Worm (Caenorhabditis elegans) whole organism, young adult: Measurements from ENCODE around the gene W05E10.2.

Experiments
- Y79H2A.3 ChIP-seq: fragments of 200-800 bp; sonication (Bioruptor generic); conservative IDR thresholded peaks from 2 replicates; pipeline ENCODE4 v1.3.6; 2022; ENCODE audit warnings: missing genetic modification reagents, missing genetic modification characterization, missing compliant biosample characterization
- ceh-58 ChIP-seq: fragments of 200-800 bp; sonication (Bioruptor generic); IDR thresholded peaks from 2 replicates; pipeline ENCODE4 v1.3.6; 2022; ENCODE audit warnings: missing genetic modification characterization, missing compliant biosample characterization
- ceh-79 ChIP-seq: sonication (generic microtip); optimal IDR thresholded peaks from 2 replicates; lab custom pipeline; 2017; ENCODE audit warnings: mild to moderate bottlenecking, missing genetic modification characterization, missing compliant biosample characterization
- him-1 ChIP-seq: sonication (generic microtip); optimal IDR thresholded peaks from 2 replicates; lab custom pipeline; 2016; ENCODE audit warnings: missing genotype, missing genetic modification reagents, missing genetic modification characterization, missing compliant biosample characterization
- hmg-20 ChIP-seq: fragments of 200-800 bp; sonication (Bioruptor generic); IDR thresholded peaks from 2 replicates; pipeline ENCODE4 v1.3.6; 2022; ENCODE audit warnings: missing genetic modification reagents, missing genetic modification characterization, missing compliant biosample characterization
- hsf-1 ChIP-seq: fragments of 200-800 bp; sonication (Bioruptor generic); IDR thresholded peaks from 2 replicates; pipeline ENCODE4 v1.3.6; 2022; ENCODE audit warnings: missing genetic modification reagents, missing genetic modification characterization, missing compliant biosample characterization
- madf-8 ChIP-seq: fragments of 200-800 bp; sonication (Bioruptor generic); conservative IDR thresholded peaks from 2 replicates; pipeline ENCODE4 v1.3.6; 2022; ENCODE audit warnings: missing genetic modification reagents, missing genetic modification characterization, missing compliant biosample characterization
- repo-1 ChIP-seq: sonication (generic microtip); optimal IDR thresholded peaks from 2 replicates; lab custom pipeline; 2017; ENCODE audit warnings: mild to moderate bottlenecking, missing genetic modification characterization, missing compliant biosample characterization
- sdz-38 ChIP-seq: sonication (generic microtip); optimal IDR thresholded peaks from 2 replicates; lab custom pipeline; 2016; ENCODE audit warnings: missing genotype, missing genetic modification characterization, missing compliant biosample characterization
- tbp1 ChIP-seq: fragments of 200-800 bp; sonication (Bioruptor generic); optimal IDR thresholded peaks from 2 replicates; lab custom pipeline; 2018; ENCODE audit warnings: mild to moderate bottlenecking, missing genetic modification characterization, missing compliant biosample characterization
- zfh-2 ChIP-seq: fragments of 200-800 bp; sonication (Bioruptor generic); conservative IDR thresholded peaks from 2 replicates; pipeline ENCODE4 v1.3.6; 2022; ENCODE audit warnings: missing genetic modification reagents, missing genetic modification characterization, missing compliant biosample characterization

DNA sequence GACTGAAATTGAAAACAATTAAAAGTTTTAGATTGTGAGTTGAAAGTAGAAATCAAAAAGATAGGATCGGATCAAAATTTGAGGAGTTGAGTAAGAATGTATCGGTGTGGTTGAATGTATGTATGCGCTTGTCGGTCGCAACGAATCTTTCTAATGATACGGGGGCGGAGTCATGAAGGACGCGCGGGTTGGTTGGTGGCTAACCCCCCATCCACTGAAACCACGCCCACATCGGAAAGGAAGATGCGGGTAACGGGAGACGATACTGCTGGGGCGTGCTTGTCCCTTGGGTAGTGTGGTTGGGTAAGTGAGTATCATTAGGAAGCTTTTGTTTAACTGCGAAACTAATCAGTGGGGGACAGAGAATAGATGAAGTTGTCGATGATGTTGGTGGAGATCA lies 18.4 kb downstream of the W05E10.2 start, which contains the start of gene ceh-32:
- no peak for TF ChIP-seq sdz-38 (tag; lab: Kevin White, UChicago)
- TF ChIP-seq madf-8 (GFP tag; lab: Robert Waterston, UW): no peak
- TF ChIP-seq repo-1: no peak
- TF ChIP-seq hmg-20 (GFP tag; lab: Robert Waterston, UW): no peak
- no peak for TF ChIP-seq him-1 (tag; lab: Kevin White, UChicago)
- no peak for TF ChIP-seq Y79H2A.3 (GFP tag; lab: Robert Waterston, UW)
- no peak for TF ChIP-seq tbp1 (GFP tag; lab: Kevin White, UChicago)
- no peak; the same call in 1 of the 2 replicates for TF ChIP-seq zfh-2 (GFP tag; lab: Robert Waterston, UW)
- no peak for TF ChIP-seq ceh-58
- TF ChIP-seq ceh-79 (tag; lab: Kevin White, UChicago): no peak
- no peak for TF ChIP-seq hsf-1 (GFP tag; lab: Robert Waterston, UW)
